Fruit fly (Drosophila melanogaster) whole organism, wandering third instar larva: ENCODE data around the gene Pk34A.

ENCODE experiments used
- Abd-B ChIP-seq: fragments of >200 bp; optimal IDR thresholded peaks from 2 replicates; lab custom pipeline; 2017; ENCODE audit warnings: missing biosample characterization, missing genetic modification characterization
- GATAd ChIP-seq: sonication (Bioruptor generic); optimal IDR thresholded peaks from 2 replicates; lab custom pipeline; 2016; ENCODE audit warnings: missing biosample characterization, missing genetic modification characterization
- Hr83 ChIP-seq: fragments of 200-300 bp; sonication (Bioruptor generic); optimal IDR thresholded peaks from 2 replicates; lab custom pipeline; 2016; ENCODE audit warnings: missing biosample characterization, mild to moderate bottlenecking, missing genetic modification characterization, moderate library complexity; ENCODE audit not compliant: poor library complexity, severe bottlenecking
- Mio ChIP-seq: sonication (Bioruptor generic); optimal IDR thresholded peaks from 2 replicates; lab custom pipeline; 2016; ENCODE audit warnings: missing biosample characterization, missing genetic modification characterization
- OdsH ChIP-seq: fragments of 200-800 bp; sonication (Bioruptor generic); optimal IDR thresholded peaks from 2 replicates; lab custom pipeline; 2016; ENCODE audit warnings: missing biosample characterization, mild to moderate bottlenecking, missing genetic modification characterization
- br ChIP-seq: fragments of 200-800 bp; sonication (Bioruptor generic); optimal IDR thresholded peaks from 2 replicates; lab custom pipeline; 2016; ENCODE audit warnings: missing biosample characterization, missing genetic modification characterization
- dsf ChIP-seq: sonication (Bioruptor generic); optimal IDR thresholded peaks from 2 replicates; lab custom pipeline; 2016; ENCODE audit warnings: missing biosample characterization, missing genetic modification characterization, borderline replicate concordance
- foxo ChIP-seq, 2 experiments: fragments of 200-800 bp; sonication (Bioruptor generic); optimal IDR thresholded peaks; 2 replicates in 1 of 2; 3 replicates in 1 of 2; lab custom pipeline; 2016 to 2017; ENCODE audit warnings: missing biosample characterization in 2 of 2, missing genetic modification characterization in 2 of 2
- fru ChIP-seq: fragments of 200-800 bp; sonication (Bioruptor generic); optimal IDR thresholded peaks from 3 replicates; lab custom pipeline; 2016; ENCODE audit warnings: missing biosample characterization, mild to moderate bottlenecking, missing genetic modification characterization
- h ChIP-seq: fragments of 200-800 bp; sonication (Bioruptor generic); optimal IDR thresholded peaks from 3 replicates; lab custom pipeline; 2016; ENCODE audit warnings: missing biosample characterization, mild to moderate bottlenecking, missing genetic modification characterization
- lola ChIP-seq: fragments of >200 bp; optimal IDR thresholded peaks from 2 replicates; lab custom pipeline; 2017; ENCODE audit warnings: missing biosample characterization, missing genetic modification characterization
- pan ChIP-seq: fragments of >200 bp; optimal IDR thresholded peaks from 2 replicates; lab custom pipeline; 2017
- psq ChIP-seq: fragments of 200-800 bp; sonication (Bioruptor generic); optimal IDR thresholded peaks from 3 replicates; lab custom pipeline; 2017; ENCODE audit warnings: missing biosample characterization, mild to moderate bottlenecking, missing genetic modification characterization, moderate library complexity

dm6 chr2L:13204151-13204550, 45.5 kb downstream of the Pk34A start:
- TF ChIP-seq br (GFP tag; lab: Kevin White, UChicago) (no peak), dsf (GFP tag; lab: Kevin White, UChicago) (no peak), OdsH (GFP tag; lab: Kevin White, UChicago) (no peak), fru (GFP tag; lab: Kevin White, UChicago) (no peak), Mio (GFP tag; lab: Kevin White, UChicago) (no peak), GATAd (GFP tag; lab: Kevin White, UChicago) (no peak), h (GFP tag; lab: Kevin White, UChicago) (no peak), Abd-B (no peak), psq (GFP tag; lab: Kevin White, UChicago) (no peak), Hr83 (no peak), foxo (GFP tag; optimal IDR thresholded peaks at IDR 0.05; lab: Kevin White, UChicago) (no peak), lola (GFP tag; lab: Kevin White, UChicago) (no peak), pan (lab: Kevin White, UChicago) (no peak)
